Fruit fly (Drosophila melanogaster): ENCODE results near the gene CG8010.

CG8010 gene

dm6 chrX:19317058-19317767 is 48.5 kb upstream of the CG8010 start (continued):
- TF ChIP-seq btn (GFP tag; optimal IDR thresholded peaks at IDR 0.05): no peak
- no peak for TF ChIP-seq CG7786 (GFP tag; optimal IDR thresholded peaks at IDR 0.05)
- TF ChIP-seq stc (GFP tag; IDR thresholded peaks at IDR 0.05): peak; percentile 39; the same call in 1 of the 2 replicates
- no peak for TF ChIP-seq CG3726 (GFP tag; IDR thresholded peaks at IDR 0.05)
- no peak for TF ChIP-seq ken (GFP tag; IDR thresholded peaks at IDR 0.05)
- no peak for TF ChIP-seq fru (optimal IDR thresholded peaks at IDR 0.05)
- no peak for TF ChIP-seq CG8290 (GFP tag; optimal IDR thresholded peaks at IDR 0.05)
- no peak for TF ChIP-seq CG8290 (tag; optimal IDR thresholded peaks at IDR 0.05)
- TF ChIP-seq cg (GFP tag; optimal IDR thresholded peaks at IDR 0.05): no peak
- peak; percentile 75 for TF ChIP-seq Fer1 (GFP tag; optimal IDR thresholded peaks at IDR 0.05)
- TF ChIP-seq Myb (GFP tag; optimal IDR thresholded peaks at IDR 0.05): no peak
- no peak for TF ChIP-seq disco-r (GFP tag; optimal IDR thresholded peaks at IDR 0.05)
- TF ChIP-seq CG2678 (tag; optimal IDR thresholded peaks at IDR 0.05): peak; percentile 81
- TF ChIP-seq otp (GFP tag; IDR thresholded peaks at IDR 0.05): no peak
- no peak for TF ChIP-seq tna (GFP tag; IDR thresholded peaks at IDR 0.05; ENCODE audit: partially characterized antibody)
- no peak for TF ChIP-seq CG11696 (GFP tag; IDR thresholded peaks at IDR 0.05)
- TF ChIP-seq Aef1 (GFP tag; IDR thresholded peaks at IDR 0.05): peak; percentile 17; the same call in 1 of the 3 replicates
- peak; percentile 34 for TF ChIP-seq CG10543 (GFP tag; optimal IDR thresholded peaks at IDR 0.05)
- TF ChIP-seq en (GFP tag; optimal IDR thresholded peaks at IDR 0.05): no peak
- TF ChIP-seq Blimp-1 (GFP tag; optimal IDR thresholded peaks at IDR 0.05): peak; percentile 74
- TF ChIP-seq croc (GFP tag; conservative IDR thresholded peaks at IDR 0.05): peak; percentile 28; the same call in 1 of the 3 replicates
- TF ChIP-seq Gsc (GFP tag; IDR thresholded peaks at IDR 0.05): no peak
- TF ChIP-seq CG1602 (GFP tag; optimal IDR thresholded peaks at IDR 0.05): peak; percentile 23
- TF ChIP-seq slou (GFP tag; optimal IDR thresholded peaks at IDR 0.05): no peak
- peak; percentile 22 for TF ChIP-seq B-H2 (GFP tag; optimal IDR thresholded peaks at IDR 0.05)
- peak; percentile 63; the same call in 2 of the 3 replicates for TF ChIP-seq dysf (GFP tag; IDR thresholded peaks at IDR 0.05)
- TF ChIP-seq gt (GFP tag; IDR thresholded peaks at IDR 0.05): no peak
- peak in 1 of 2 experiments; percentile 80 for TF ChIP-seq Hr51 (GFP tag; optimal IDR thresholded peaks at IDR 0.05)
- TF ChIP-seq shn (GFP tag; optimal IDR thresholded peaks at IDR 0.05): no peak
- peak; percentile 56 for TF ChIP-seq lmd (GFP tag; IDR thresholded peaks at IDR 0.05)
- TF ChIP-seq CG16863 (GFP tag; optimal IDR thresholded peaks at IDR 0.05): no peak
- TF ChIP-seq CG32532 (GFP tag; IDR thresholded peaks at IDR 0.05): peak; percentile 59
- TF ChIP-seq cad (GFP tag; optimal IDR thresholded peaks at IDR 0.05): no peak
- peak; percentile 68 for TF ChIP-seq nmo (GFP tag; optimal IDR thresholded peaks at IDR 0.05)
- peak; percentile 74 for TF ChIP-seq CG11504 (tag; optimal IDR thresholded peaks at IDR 0.05)
- TF ChIP-seq HmgD (GFP tag; optimal IDR thresholded peaks at IDR 0.05): no peak
- TF ChIP-seq yki (optimal IDR thresholded peaks at IDR 0.05): no peak
- no peak for TF ChIP-seq Rx (GFP tag; IDR thresholded peaks at IDR 0.05)
- no peak for TF ChIP-seq CG17612 (GFP tag; IDR thresholded peaks at IDR 0.05)
- TF ChIP-seq ems (GFP tag; optimal IDR thresholded peaks at IDR 0.05): no peak
- TF ChIP-seq Eip74EF (GFP tag; optimal IDR thresholded peaks at IDR 0.05): peak in 1 of 2 experiments; percentile 55
- TF ChIP-seq tll (GFP tag; optimal IDR thresholded peaks at IDR 0.05): no peak
- no peak for TF ChIP-seq CG6272 (GFP tag; IDR thresholded peaks at IDR 0.05)
- no peak for TF ChIP-seq Atf-2 (GFP tag; optimal IDR thresholded peaks at IDR 0.05)
- TF ChIP-seq dm (GFP tag; optimal IDR thresholded peaks at IDR 0.05): no peak
- no peak for TF ChIP-seq Optix (GFP tag; IDR thresholded peaks at IDR 0.05)
- TF ChIP-seq Oli (tag; optimal IDR thresholded peaks at IDR 0.05): peak; percentile 69
- no peak for TF ChIP-seq lov (optimal IDR thresholded peaks at IDR 0.05)
- TF ChIP-seq lov (GFP tag; IDR thresholded peaks at IDR 0.05): no peak
- TF ChIP-seq CG15479 (GFP tag; optimal IDR thresholded peaks at IDR 0.05): no peak
- TF ChIP-seq Bteb2 (GFP tag; optimal IDR thresholded peaks at IDR 0.05): no peak
- TF ChIP-seq bigmax (GFP tag; optimal IDR thresholded peaks at IDR 0.05): no peak
